Fruit fly (Drosophila melanogaster) whole organism, embryonic: Measurements from ENCODE around the gene Glt.

Experiments used
- CG10654 ChIP-seq: fragments of 200-800 bp; sonication (Bioruptor generic); optimal IDR thresholded peaks from 2 replicates; lab custom pipeline; 2016; ENCODE audit warnings: missing biosample characterization, missing genetic modification characterization
- CG10979 ChIP-seq: fragments of 200-800 bp; sonication (Bioruptor generic); optimal IDR thresholded peaks from 2 replicates; lab custom pipeline; 2018; ENCODE audit warnings: missing biosample characterization, mild to moderate bottlenecking, missing genetic modification characterization, moderate library complexity
- CG11723 ChIP-seq: fragments of 200-800 bp; sonication (Bioruptor generic); optimal IDR thresholded peaks from 2 replicates; lab custom pipeline; 2017; ENCODE audit warnings: missing biosample characterization, mild to moderate bottlenecking, missing genetic modification characterization
- CG12104 ChIP-seq: fragments of 200-800 bp; sonication (Bioruptor generic); optimal IDR thresholded peaks from 3 replicates; lab custom pipeline; 2016; ENCODE audit warnings: missing biosample characterization, missing genetic modification characterization
- CG12299 ChIP-seq: fragments of 200-800 bp; sonication (Bioruptor generic); optimal IDR thresholded peaks from 2 replicates; lab custom pipeline; 2018; ENCODE audit warnings: missing biosample characterization, mild to moderate bottlenecking, missing genetic modification characterization
- CG13287 ChIP-seq: fragments of 200-800 bp; sonication (Bioruptor generic); IDR thresholded peaks from 2 replicates; pipeline ENCODE4 v1.3.6; 2022; ENCODE audit warnings: missing biosample characterization, missing genetic modification characterization; ENCODE audit not compliant: partially characterized antibody
- CG13894 ChIP-seq: fragments of 200-800 bp; sonication (Bioruptor generic); optimal IDR thresholded peaks from 3 replicates; lab custom pipeline; 2018; ENCODE audit warnings: missing biosample characterization, mild to moderate bottlenecking, missing genetic modification characterization, moderate library complexity
- CG14050 ChIP-seq: fragments of 200-800 bp; sonication (Bioruptor generic); IDR thresholded peaks from 3 replicates; pipeline ENCODE4 v1.3.6; 2022; ENCODE audit warnings: missing biosample characterization, missing genetic modification characterization
- CG18262 ChIP-seq: fragments of 200-800 bp; optimal IDR thresholded peaks from 3 replicates; lab custom pipeline; 2019; ENCODE audit warnings: missing biosample characterization, mild to moderate bottlenecking, missing genetic modification characterization, moderate library complexity
- CG18476 ChIP-seq: fragments of 200-800 bp; sonication (Bioruptor generic); optimal IDR thresholded peaks from 2 replicates; lab custom pipeline; 2016; ENCODE audit warnings: missing biosample characterization, mild to moderate bottlenecking, missing genetic modification characterization
- CG18599 ChIP-seq: fragments of 200-800 bp; sonication (Bioruptor generic); optimal IDR thresholded peaks from 3 replicates; lab custom pipeline; 2017; ENCODE audit warnings: missing biosample characterization, missing genetic modification characterization, mild to moderate bottlenecking, moderate library complexity, missing genetic modification reagents
- CG2120 ChIP-seq: fragments of 200-800 bp; sonication (Bioruptor generic); optimal IDR thresholded peaks from 3 replicates; lab custom pipeline; 2016; ENCODE audit warnings: missing biosample characterization, missing genetic modification characterization
- CG2199 ChIP-seq: fragments of 200-800 bp; sonication (Bioruptor generic); IDR thresholded peaks from 3 replicates; pipeline ENCODE4 v1.3.6; 2022; ENCODE audit warnings: missing biosample characterization, missing genetic modification characterization
- CG31388 ChIP-seq: fragments of 200-800 bp; sonication (Bioruptor generic); optimal IDR thresholded peaks from 2 replicates; lab custom pipeline; 2016; ENCODE audit warnings: missing biosample characterization, missing genetic modification characterization
- CG32767 ChIP-seq: fragments of 200-800 bp; sonication (Bioruptor generic); IDR thresholded peaks from 2 replicates; pipeline ENCODE4 v1.3.6; 2022; ENCODE audit warnings: missing biosample characterization, missing genetic modification characterization
- CG32772 ChIP-seq: fragments of 200-800 bp; sonication (Bioruptor generic); IDR thresholded peaks from 2 replicates; pipeline ENCODE4 v1.3.6; 2022; ENCODE audit warnings: missing biosample characterization, missing genetic modification characterization
- CG3281 ChIP-seq: fragments of 200-800 bp; sonication (Bioruptor generic); optimal IDR thresholded peaks from 3 replicates; lab custom pipeline; 2017; ENCODE audit warnings: missing biosample characterization, mild to moderate bottlenecking, missing genetic modification characterization
- CG43689 ChIP-seq: fragments of 200-800 bp; sonication (Bioruptor generic); IDR thresholded peaks from 2 replicates; pipeline ENCODE4 v1.3.6; 2022; ENCODE audit warnings: missing biosample characterization, missing genetic modification characterization
- CG6254 ChIP-seq: fragments of 200-800 bp; sonication (Bioruptor generic); optimal IDR thresholded peaks from 3 replicates; lab custom pipeline; 2017; ENCODE audit warnings: mild to moderate bottlenecking, missing biosample characterization, missing genetic modification reagents, missing genetic modification characterization
- CG7372 ChIP-seq: fragments of 200-800 bp; sonication (Bioruptor generic); IDR thresholded peaks from 2 replicates; pipeline ENCODE4 v1.3.6; 2022; ENCODE audit warnings: missing biosample characterization, missing genetic modification characterization
- CG7839 ChIP-seq: fragments of 200-800 bp; sonication (Bioruptor generic); optimal IDR thresholded peaks from 3 replicates; lab custom pipeline; 2018; ENCODE audit warnings: missing biosample characterization, mild to moderate bottlenecking, missing genetic modification characterization, moderate library complexity
- CG8359 ChIP-seq: fragments of 200-800 bp; sonication (Bioruptor generic); optimal IDR thresholded peaks from 2 replicates; lab custom pipeline; 2017; ENCODE audit warnings: missing biosample characterization, mild to moderate bottlenecking, missing genetic modification characterization, borderline replicate concordance
- CG9727 ChIP-seq: fragments of 200-800 bp; sonication (Bioruptor generic); optimal IDR thresholded peaks from 3 replicates; lab custom pipeline; 2017; ENCODE audit warnings: missing biosample characterization, mild to moderate bottlenecking, missing genetic modification characterization
- CG9876 ChIP-seq: fragments of 200-800 bp; sonication (Bioruptor generic); optimal IDR thresholded peaks from 2 replicates; lab custom pipeline; 2016; ENCODE audit warnings: missing biosample characterization, missing genetic modification characterization
- Dfd ChIP-seq, 2 experiments: fragments of >200 bp; optimal IDR thresholded peaks; 2 replicates each; lab custom pipeline; 2017; ENCODE audit warnings: missing biosample characterization in 2 of 2, missing genetic modification characterization in 2 of 2
- Dip2 ChIP-seq: fragments of 200-800 bp; sonication (Bioruptor generic); IDR thresholded peaks from 2 replicates; pipeline ENCODE4 v1.3.6; 2022; ENCODE audit warnings: missing biosample characterization, missing genetic modification characterization
- Doc2 ChIP-seq: fragments of 200-800 bp; sonication (Bioruptor generic); IDR thresholded peaks from 2 replicates; pipeline ENCODE4 v1.3.6; 2022; ENCODE audit warnings: missing biosample characterization, missing genetic modification characterization
- Ets97D ChIP-seq: fragments of 200-800 bp; sonication (Bioruptor generic); optimal IDR thresholded peaks from 3 replicates; lab custom pipeline; 2016; ENCODE audit warnings: missing biosample characterization, missing genetic modification characterization
- HLH4C ChIP-seq: fragments of 200-800 bp; sonication (Bioruptor generic); IDR thresholded peaks from 3 replicates; pipeline ENCODE4 v1.3.6; 2022; ENCODE audit warnings: missing biosample characterization, missing genetic modification characterization; ENCODE audit not compliant: partially characterized antibody
- HmgZ ChIP-seq: fragments of 200-800 bp; sonication (Bioruptor generic); optimal IDR thresholded peaks from 2 replicates; lab custom pipeline; 2018; ENCODE audit warnings: missing biosample characterization, mild to moderate bottlenecking, missing genetic modification characterization
- MESR4 ChIP-seq: fragments of 200-800 bp; sonication (Bioruptor generic); optimal IDR thresholded peaks from 2 replicates; lab custom pipeline; 2018; ENCODE audit warnings: missing biosample characterization, mild to moderate bottlenecking, missing genetic modification characterization, moderate library complexity
- Mes4 ChIP-seq: fragments of 200-800 bp; sonication (Bioruptor generic); optimal IDR thresholded peaks from 2 replicates; lab custom pipeline; 2016; ENCODE audit warnings: missing biosample characterization, missing genetic modification characterization
- Rx ChIP-seq: fragments of 200-800 bp; sonication (Bioruptor generic); IDR thresholded peaks from 2 replicates; pipeline ENCODE4 v1.3.6; 2022; ENCODE audit warnings: missing biosample characterization, missing genetic modification characterization
- Scr ChIP-seq: fragments of 200-800 bp; sonication (Bioruptor generic); IDR thresholded peaks from 2 replicates; pipeline ENCODE4 v1.3.6; 2022; ENCODE audit warnings: missing biosample characterization, missing genetic modification characterization; ENCODE audit not compliant: partially characterized antibody
- Xbp1 ChIP-seq: fragments of 200-800 bp; sonication (Bioruptor generic); optimal IDR thresholded peaks from 3 replicates; lab custom pipeline; 2016; ENCODE audit warnings: missing biosample characterization, mild to moderate bottlenecking, missing genetic modification characterization
- ap ChIP-seq: fragments of 200-800 bp; sonication (Bioruptor generic); IDR thresholded peaks from 2 replicates; pipeline ENCODE4 v1.3.6; 2022; ENCODE audit warnings: missing biosample characterization, missing genetic modification characterization
- ase ChIP-seq: fragments of 200-800 bp; sonication (Bioruptor generic); IDR thresholded peaks from 3 replicates; pipeline ENCODE4 v1.3.6; 2022; ENCODE audit warnings: missing biosample characterization, missing genetic modification characterization
- bbx ChIP-seq: fragments of 200-800 bp; sonication (Bioruptor generic); IDR thresholded peaks from 2 replicates; pipeline ENCODE4 v1.3.6; 2022; ENCODE audit warnings: missing biosample characterization, missing genetic modification characterization; ENCODE audit not compliant: partially characterized antibody
- bsh ChIP-seq, 2 experiments: fragments of 200-800 bp; sonication (Bioruptor generic); optimal IDR thresholded peaks; 2 replicates each; lab custom pipeline; 2017 to 2018; ENCODE audit warnings: mild to moderate bottlenecking in 2 of 2, missing biosample characterization in 2 of 2, missing genetic modification characterization in 2 of 2, moderate library complexity in 1 of 2
- chif ChIP-seq, 2 experiments: fragments of 200-800 bp; sonication (Bioruptor generic); optimal IDR thresholded peaks; 3 replicates each; lab custom pipeline; 2016; ENCODE audit warnings: missing biosample characterization in 2 of 2, missing genetic modification characterization in 2 of 2
- crol ChIP-seq: fragments of 200-800 bp; sonication (Bioruptor generic); IDR thresholded peaks from 2 replicates; pipeline ENCODE4 v1.3.6; 2022; ENCODE audit warnings: missing biosample characterization, missing genetic modification characterization
- dm ChIP-seq: fragments of 200-800 bp; sonication (Bioruptor generic); optimal IDR thresholded peaks from 3 replicates; lab custom pipeline; 2016; ENCODE audit warnings: missing biosample characterization, missing genetic modification characterization
- ems ChIP-seq: fragments of 200-800 bp; sonication (Bioruptor generic); optimal IDR thresholded peaks from 3 replicates; lab custom pipeline; 2016; ENCODE audit warnings: missing biosample characterization, missing genetic modification characterization
- h ChIP-seq: fragments of >200 bp; optimal IDR thresholded peaks from 2 replicates; lab custom pipeline; 2017
- knrl ChIP-seq: fragments of 200-800 bp; sonication (Bioruptor generic); IDR thresholded peaks from 3 replicates; pipeline ENCODE4 v1.3.6; 2022; ENCODE audit warnings: missing biosample characterization, missing genetic modification characterization; ENCODE audit not compliant: partially characterized antibody
- nom ChIP-seq: fragments of 200-800 bp; sonication (Bioruptor generic); optimal IDR thresholded peaks from 2 replicates; lab custom pipeline; 2017; ENCODE audit warnings: missing biosample characterization, missing genetic modification characterization, mild to moderate bottlenecking, moderate library complexity, missing genetic modification reagents
- peb ChIP-seq: fragments of 200-800 bp; sonication (Bioruptor generic); IDR thresholded peaks from 2 replicates; pipeline ENCODE4 v1.3.6; 2022; ENCODE audit warnings: missing biosample characterization, missing genetic modification characterization
- pho ChIP-seq: fragments of 200-800 bp; sonication (Bioruptor generic); optimal IDR thresholded peaks from 2 replicates; lab custom pipeline; 2016; ENCODE audit warnings: missing biosample characterization, missing genetic modification characterization
- salm ChIP-seq: fragments of 200-800 bp; sonication (Bioruptor generic); optimal IDR thresholded peaks from 2 replicates; lab custom pipeline; 2018; ENCODE audit warnings: missing biosample characterization, mild to moderate bottlenecking, missing genetic modification characterization
- tio ChIP-seq: fragments of 200-800 bp; sonication (Bioruptor generic); optimal IDR thresholded peaks from 2 replicates; lab custom pipeline; 2017; ENCODE audit warnings: missing biosample characterization, missing genetic modification characterization, inconsistent platforms
- trem ChIP-seq: fragments of 200-800 bp; optimal IDR thresholded peaks from 3 replicates; lab custom pipeline; 2019; ENCODE audit warnings: missing biosample characterization, mild to moderate bottlenecking, missing genetic modification characterization, moderate library complexity
- zfh2 ChIP-seq: fragments of 200-800 bp; sonication (Bioruptor generic); optimal IDR thresholded peaks from 2 replicates; lab custom pipeline; 2016; ENCODE audit warnings: missing biosample characterization, missing genetic modification characterization

The Glt gene

DNA sequence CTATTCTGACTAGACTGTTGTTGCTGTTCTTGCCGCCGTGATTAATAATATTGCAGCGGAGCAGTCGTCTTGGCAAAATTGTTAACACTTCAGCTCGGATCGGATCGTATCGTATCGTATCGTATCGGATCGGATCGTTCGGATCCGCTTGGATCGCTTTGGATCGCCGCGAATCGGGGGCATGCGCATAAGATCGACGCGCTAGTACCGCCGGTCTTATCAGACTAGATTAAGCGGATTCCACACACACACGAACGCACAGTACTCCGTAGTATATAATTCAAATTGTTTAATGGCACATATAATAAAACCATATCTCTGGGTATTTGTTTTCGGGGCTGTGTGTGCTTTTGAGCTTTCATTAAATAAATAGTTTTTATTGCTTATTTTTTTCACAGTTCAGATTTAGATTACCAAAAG, 27.4 kb downstream of the Glt start (continued):
- TF ChIP-seq CG10654 (GFP tag; lab: Kevin White, UChicago) (no peak), HLH4C (GFP tag; lab: Robert Waterston, UW) (no peak), CG18476 (GFP tag; lab: Kevin White, UChicago) (no peak), CG9727 (peak; percentile 35), Mes4 (GFP tag; lab: Kevin White, UChicago) (no peak), CG10979 (tag; lab: Kevin White, UChicago) (peak; percentile 1), zfh2 (no peak), Ets97D (no peak), bsh (GFP tag; optimal IDR thresholded peaks at IDR 0.05; lab: Kevin White, UChicago) (peak in 1 of 2 experiments; percentile 60), Xbp1 (no peak), knrl (no peak), CG12104 (GFP tag; lab: Kevin White, UChicago) (peak; percentile 17), nom (no peak), HmgZ (peak; percentile 67), CG18262 (no peak), tio (peak; percentile 13), bbx (GFP tag; lab: Robert Waterston, UW) (no peak), crol (GFP tag; lab: Robert Waterston, UW) (no peak), CG7372 (GFP tag; lab: Robert Waterston, UW) (no peak), CG32767 (GFP tag; lab: Robert Waterston, UW) (peak; percentile 31; the same call in 1 of the 2 replicates), salm (peak; percentile 81), Rx (no peak), CG3281 (GFP tag; lab: Kevin White, UChicago) (peak; percentile 69), CG6254 (peak; percentile 51), Dip2 (GFP tag; lab: Robert Waterston, UW) (no peak), CG8359 (no peak), trem (tag; lab: Kevin White, UChicago) (no peak), CG32772 (no peak), h (lab: Kevin White, UChicago) (no peak), Scr (GFP tag; lab: Robert Waterston, UW) (no peak), CG7839 (tag; lab: Kevin White, UChicago) (peak; percentile 2), CG2199 (no peak; the same call in 2 of the 3 replicates), peb (GFP tag; lab: Robert Waterston, UW) (no peak), pho (GFP tag; lab: Kevin White, UChicago) (no peak), CG43689 (GFP tag; lab: Robert Waterston, UW) (no peak), ap (no peak), CG31388 (GFP tag; lab: Kevin White, UChicago) (no peak), MESR4 (GFP tag; lab: Kevin White, UChicago) (no peak), chif (GFP tag; optimal IDR thresholded peaks at IDR 0.05; lab: Kevin White, UChicago) (no peak), dm (GFP tag; lab: Kevin White, UChicago) (no peak), ems (GFP tag; lab: Kevin White, UChicago) (no peak), ase (GFP tag; lab: Robert Waterston, UW) (no peak), CG13287 (GFP tag; lab: Robert Waterston, UW) (no peak), CG14050 (no peak), CG11723 (GFP tag; lab: Kevin White, UChicago) (peak; percentile 26), CG2120 (GFP tag; lab: Kevin White, UChicago) (peak; percentile 24), CG13894 (tag; lab: Kevin White, UChicago) (peak; percentile 91), CG12299 (tag; lab: Kevin White, UChicago) (peak; percentile 70), Dfd (GFP tag; optimal IDR thresholded peaks at IDR 0.05; lab: Kevin White, UChicago) (no peak), CG9876 (GFP tag; lab: Kevin White, UChicago) (no peak), CG18599 (GFP tag; lab: Kevin White, UChicago) (peak; percentile 76), Doc2 (GFP tag; lab: Robert Waterston, UW) (no peak)
